Worm (Caenorhabditis elegans) whole organism, early embryonic: ENCODE data around the gene Y41D4B.14.

Experiments used
- B0310.2 ChIP-seq: sonication (generic microtip); optimal IDR thresholded peaks from 2 replicates; lab custom pipeline; 2016; ENCODE audit warnings: mild to moderate bottlenecking, missing genetic modification characterization, missing compliant biosample characterization
- F13C5.2 ChIP-seq: sonication (generic microtip); optimal IDR thresholded peaks from 2 replicates; lab custom pipeline; 2017; ENCODE audit warnings: mild to moderate bottlenecking, missing genetic modification characterization, inconsistent platforms, missing compliant biosample characterization
- aly-1 ChIP-seq: sonication (generic microtip); optimal IDR thresholded peaks from 2 replicates; lab custom pipeline; 2016; ENCODE audit warnings: missing genetic modification characterization, missing compliant biosample characterization
- ama-1 ChIP-seq: fragments of 150-350 bp; optimal IDR thresholded peaks from 2 replicates; lab custom pipeline; 2014
- ceh-13 ChIP-seq: fragments of 200-800 bp; sonication (Bioruptor generic); optimal IDR thresholded peaks from 2 replicates; lab custom pipeline; 2018; ENCODE audit warnings: mild to moderate bottlenecking, missing genetic modification characterization, missing compliant biosample characterization
- ceh-36 ChIP-seq: sonication (generic microtip); optimal IDR thresholded peaks from 2 replicates; lab custom pipeline; 2016; ENCODE audit warnings: missing genetic modification characterization, inconsistent platforms, missing compliant biosample characterization
- ets-7 ChIP-seq: sonication (generic microtip); optimal IDR thresholded peaks from 2 replicates; lab custom pipeline; 2016; ENCODE audit warnings: missing genotype, missing genetic modification characterization, missing compliant biosample characterization
- flt-1 ChIP-seq: fragments of 200-800 bp; sonication (Bioruptor generic); IDR thresholded peaks from 2 replicates; pipeline ENCODE4 v1.3.6; 2022; ENCODE audit warnings: missing genetic modification characterization, missing compliant biosample characterization
- hmbx-1 ChIP-seq: sonication (generic microtip); optimal IDR thresholded peaks from 2 replicates; lab custom pipeline; 2016; ENCODE audit warnings: mild to moderate bottlenecking, missing genetic modification characterization, missing compliant biosample characterization
- hmg-4 ChIP-seq: fragments of 200-800 bp; sonication (Bioruptor generic); optimal IDR thresholded peaks from 2 replicates; lab custom pipeline; 2018; ENCODE audit warnings: mild to moderate bottlenecking, missing genetic modification characterization, missing compliant biosample characterization
- hnd-1 ChIP-seq: sonication (generic microtip); optimal IDR thresholded peaks from 2 replicates; lab custom pipeline; 2016; ENCODE audit warnings: missing genetic modification characterization, missing compliant biosample characterization
- pes-1 ChIP-seq: fragments of 200-800 bp; sonication (Bioruptor generic); IDR thresholded peaks from 2 replicates; pipeline ENCODE4 v1.3.6; 2022; ENCODE audit warnings: missing genetic modification reagents, missing genetic modification characterization, missing compliant biosample characterization
- scrt-1 ChIP-seq: fragments of 200-800 bp; sonication (Bioruptor generic); IDR thresholded peaks from 2 replicates; pipeline ENCODE4 v1.3.6; 2022; ENCODE audit warnings: missing genetic modification characterization, missing compliant biosample characterization
- sea-1 ChIP-seq: fragments of 200-800 bp; sonication (Bioruptor generic); conservative IDR thresholded peaks from 2 replicates; pipeline ENCODE4 v1.3.6; 2022; ENCODE audit warnings: missing genetic modification characterization, missing compliant biosample characterization
- tbx-11 ChIP-seq: fragments of 200-800 bp; sonication (Bioruptor generic); IDR thresholded peaks from 2 replicates; pipeline ENCODE4 v1.3.6; 2022; ENCODE audit warnings: missing genetic modification characterization, missing compliant biosample characterization
- tbx-37 ChIP-seq: fragments of 200-800 bp; sonication (Bioruptor generic); conservative IDR thresholded peaks from 2 replicates; pipeline ENCODE4 v1.3.6; 2022; ENCODE audit warnings: missing genetic modification reagents, missing genetic modification characterization, missing compliant biosample characterization
- tra-4 ChIP-seq: sonication (generic microtip); optimal IDR thresholded peaks from 2 replicates; lab custom pipeline; 2017; ENCODE audit warnings: missing genetic modification characterization, missing compliant biosample characterization

The Y41D4B.14 gene

ce11 chrIV:1576731-1577130, at the start of gene Y41D4B.14:
Gene Y41D4B.14, plus strand, starts transcription at chrIV:1577031.
- TF ChIP-seq ama-1 (lab: Kevin White, UChicago): no peak
- no peak for TF ChIP-seq F13C5.2
- no peak for TF ChIP-seq flt-1
- TF ChIP-seq ceh-36 (tag; lab: Kevin White, UChicago): no peak
- TF ChIP-seq pes-1 (GFP tag; lab: Robert Waterston, UW): no peak
- TF ChIP-seq tra-4: no peak
- TF ChIP-seq hmbx-1: no peak
- no peak for TF ChIP-seq aly-1
- no peak for TF ChIP-seq ceh-13
- no peak for TF ChIP-seq scrt-1
- TF ChIP-seq sea-1 (GFP tag; lab: Robert Waterston, UW): no peak
- no peak for TF ChIP-seq hnd-1 (tag; lab: Kevin White, UChicago)
- no peak for TF ChIP-seq ets-7 (tag; lab: Kevin White, UChicago)
- no peak for TF ChIP-seq tbx-37

ce11 chrIV:1536316-1536715, 40.5 kb upstream of the Y41D4B.14 start, which contains the start of gene K03H6.5:
Gene K03H6.5, minus strand, starts transcription at chrIV:1536416.
- no peak for TF ChIP-seq sea-1 (GFP tag; lab: Robert Waterston, UW)
- TF ChIP-seq tra-4: no peak
- TF ChIP-seq hmg-4 (GFP tag; lab: Kevin White, UChicago): no peak
- TF ChIP-seq tbx-11: no peak
- no peak for TF ChIP-seq flt-1
- TF ChIP-seq aly-1: no peak
- no peak for TF ChIP-seq ceh-36 (tag; lab: Kevin White, UChicago)

- TF ChIP-seq flt-1: no peak
- no peak for TF ChIP-seq hmg-4 (GFP tag; lab: Kevin White, UChicago)
Observed at ce11 chrIV:1547129-1547528, 29.7 kb upstream of the Y41D4B.14 start.

- TF ChIP-seq B0310.2 (tag; lab: Kevin White, UChicago) (no peak), sea-1 (GFP tag; lab: Robert Waterston, UW) (no peak), F13C5.2 (no peak), ceh-13 (no peak), ama-1 (lab: Kevin White, UChicago) (no peak), flt-1 (no peak), tbx-11 (no peak), hnd-1 (tag; lab: Kevin White, UChicago) (no peak), tra-4 (no peak), hmbx-1 (no peak), hmg-4 (GFP tag; lab: Kevin White, UChicago) (no peak), ets-7 (tag; lab: Kevin White, UChicago) (no peak), tbx-37 (no peak), aly-1 (no peak), pes-1 (GFP tag; lab: Robert Waterston, UW) (no peak), scrt-1 (no peak), ceh-36 (tag; lab: Kevin White, UChicago) (no peak)
Observed at ce11 chrIV:1548457-1548861, 28.4 kb upstream of the Y41D4B.14 start, which contains the start of gene col-107. Gene col-107, plus strand, starts transcription at chrIV:1548721.

- TF ChIP-seq sea-1 (GFP tag; lab: Robert Waterston, UW) (no peak), aly-1 (peak; percentile 1)
Observed at ce11 chrIV:1549095-1550093, 27.4 kb upstream of the Y41D4B.14 start.

- TF ChIP-seq hmg-4 (GFP tag; lab: Kevin White, UChicago): no peak
- no peak for TF ChIP-seq ceh-13
- TF ChIP-seq ets-7 (tag; lab: Kevin White, UChicago): no peak
- no peak for TF ChIP-seq F13C5.2
- TF ChIP-seq B0310.2 (tag; lab: Kevin White, UChicago): no peak
- TF ChIP-seq tbx-37: no peak
- no peak for TF ChIP-seq tra-4
- TF ChIP-seq aly-1: no peak
- TF ChIP-seq tbx-11: no peak
- TF ChIP-seq hnd-1 (tag; lab: Kevin White, UChicago): no peak
- no peak for TF ChIP-seq ceh-36 (tag; lab: Kevin White, UChicago)
- no peak for TF ChIP-seq scrt-1
- no peak for TF ChIP-seq hmbx-1
- no peak for TF ChIP-seq sea-1 (GFP tag; lab: Robert Waterston, UW)
- no peak for TF ChIP-seq flt-1
- no peak for TF ChIP-seq ama-1 (lab: Kevin White, UChicago)
- no peak for TF ChIP-seq pes-1 (GFP tag; lab: Robert Waterston, UW)
Observed at ce11 chrIV:1550131-1550530, 26.7 kb upstream of the Y41D4B.14 start, which contains the start of gene C34H4.5. Gene C34H4.5, minus strand, starts transcription at chrIV:1550231.

DNA sequence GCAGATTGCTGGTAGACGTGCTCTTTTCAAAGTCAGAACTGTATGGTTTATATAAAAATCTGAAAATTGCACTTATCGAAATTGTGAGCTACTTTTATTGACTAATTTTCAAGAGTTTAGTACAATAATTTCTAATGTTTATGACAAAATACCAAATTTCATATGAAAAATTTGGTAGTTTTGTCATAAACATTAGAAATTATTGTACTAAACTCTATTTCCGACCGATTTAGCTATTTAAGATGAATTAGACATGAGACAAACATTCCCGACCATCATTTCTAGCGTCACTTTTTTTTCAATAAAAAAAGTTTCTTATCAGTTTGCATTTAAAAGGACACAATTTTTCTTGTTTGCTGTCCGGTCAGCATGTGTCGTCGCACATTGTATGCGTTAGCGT, 26.3 kb upstream of the Y41D4B.14 start, which contains the start of gene tag-244:
tag-244 (plus strand) TSS at position 301 of the 400 bp plus-strand sequence.
- TF ChIP-seq ama-1 (lab: Kevin White, UChicago) (no peak), ets-7 (tag; lab: Kevin White, UChicago) (no peak), tbx-11 (no peak), flt-1 (no peak), pes-1 (GFP tag; lab: Robert Waterston, UW) (no peak), hmg-4 (GFP tag; lab: Kevin White, UChicago) (no peak), hmbx-1 (no peak), B0310.2 (tag; lab: Kevin White, UChicago) (no peak), F13C5.2 (no peak), ceh-36 (tag; lab: Kevin White, UChicago) (no peak), scrt-1 (no peak), aly-1 (no peak), tra-4 (no peak), hnd-1 (tag; lab: Kevin White, UChicago) (no peak), tbx-37 (no peak), sea-1 (GFP tag; lab: Robert Waterston, UW) (no peak), ceh-13 (no peak)
